Worm (Caenorhabditis elegans): ENCODE data around the gene C50F4.4.

C50F4.4 gene

ce11 chrV:9544176-9544632 lies 7.6 kb downstream of the C50F4.4 start, which contains the start of gene mdf-1:
TSS of gene mdf-1 (minus strand) at chrV:9544226.
- TF ChIP-seq mcd-1 (GFP tag; IDR thresholded peaks at IDR 0.05) (peak; percentile 48), ztf-6 (GFP tag; IDR thresholded peaks at IDR 0.05) (no peak), ceh-40 (GFP tag; IDR thresholded peaks at IDR 0.05) (no peak), F39B2.1 (GFP tag; IDR thresholded peaks at IDR 0.05) (no peak), snpc-1.1 (tag; optimal IDR thresholded peaks at IDR 0.05; ENCODE audit: insufficient read depth) (no peak), F57A8.1 (GFP tag; optimal IDR thresholded peaks at IDR 0.05) (no peak), pbrm-1 (GFP tag; IDR thresholded peaks at IDR 0.05) (no peak), sptf-2 (GFP tag; optimal IDR thresholded peaks at IDR 0.05) (no peak), aptf-3 (GFP tag; IDR thresholded peaks at IDR 0.05) (no peak), hmg-20 (GFP tag; IDR thresholded peaks at IDR 0.05) (0 out of 2 replicates have a peak, but pooled peaks have one; percentile 4), lir-1 (GFP tag; conservative IDR thresholded peaks at IDR 0.05) (no peak), tbx-9 (tag; optimal IDR thresholded peaks at IDR 0.05; ENCODE audit: borderline replicate concordance) (no peak), sdz-38 (tag; optimal IDR thresholded peaks at IDR 0.05) (no peak), hrde-1 (tag; optimal IDR thresholded peaks at IDR 0.05; ENCODE audit: borderline replicate concordance) (peak; percentile 34), mes-4 (tag; optimal IDR thresholded peaks at IDR 0.05) (no peak), F52B5.7 (tag; optimal IDR thresholded peaks at IDR 0.05) (no peak), chd-7 (tag; optimal IDR thresholded peaks at IDR 0.05) (peak; percentile 21), Y53G8AR.9 (GFP tag; conservative IDR thresholded peaks at IDR 0.05) (no peak), snpc-3.4 (tag; optimal IDR thresholded peaks at IDR 0.05) (peak; percentile 52), madf-3 (GFP tag; IDR thresholded peaks at IDR 0.05) (peak; percentile 69; the same call in 1 of the 2 replicates), hsf-1 (GFP tag; IDR thresholded peaks at IDR 0.05) (no peak), F55B11.4 (tag; optimal IDR thresholded peaks at IDR 0.05; ENCODE audit: borderline replicate concordance, insufficient read depth) (no peak), somi-1 (GFP tag; optimal IDR thresholded peaks at IDR 0.05) (no peak), nfya-2 (GFP tag; IDR thresholded peaks at IDR 0.05) (no peak), ceh-91 (GFP tag; IDR thresholded peaks at IDR 0.05) (no peak), aptf-2 (GFP tag; conservative IDR thresholded peaks at IDR 0.05) (no peak), B0336.3 (GFP tag; IDR thresholded peaks at IDR 0.05) (no peak; the same call in 1 of the 2 replicates), ceh-27 (GFP tag; optimal IDR thresholded peaks at IDR 0.05) (peak; percentile 60), repo-1 (tag; optimal IDR thresholded peaks at IDR 0.05) (peak; percentile 57), hlh-12 (tag; optimal IDR thresholded peaks at IDR 0.05) (no peak), Y67H2A.10 (GFP tag; conservative IDR thresholded peaks at IDR 0.05) (no peak), Y79H2A.3 (GFP tag; conservative IDR thresholded peaks at IDR 0.05) (no peak), nhr-120 (GFP tag; IDR thresholded peaks at IDR 0.05) (no peak), let-607 (tag; optimal IDR thresholded peaks at IDR 0.05) (no peak), T07F8.4 (tag; optimal IDR thresholded peaks at IDR 0.05) (no peak), lag-1 (GFP tag; IDR thresholded peaks at IDR 0.05) (no peak), rcor-1 (GFP tag; IDR thresholded peaks at IDR 0.05) (0 out of 2 replicates have a peak, but pooled peaks have one; percentile 45), tbp1 (GFP tag; optimal IDR thresholded peaks at IDR 0.05) (peak; percentile 53), efl-1 (GFP tag; optimal IDR thresholded peaks at IDR 0.05) (peak; percentile 59), ztf-3 (GFP tag; optimal IDR thresholded peaks at IDR 0.05) (no peak), nfya-1 (tag; optimal IDR thresholded peaks at IDR 0.05; ENCODE audit: borderline replicate concordance, insufficient read depth) (no peak), K12H6.12 (tag; optimal IDR thresholded peaks at IDR 0.05) (no peak), snpc-1.3 (tag; optimal IDR thresholded peaks at IDR 0.05; ENCODE audit: insufficient read depth) (no peak), ets-4 (GFP tag; optimal IDR thresholded peaks at IDR 0.05) (no peak), K11D2.4 (GFP tag; IDR thresholded peaks at IDR 0.05) (no peak), T26A5.8 (tag; optimal IDR thresholded peaks at IDR 0.05) (no peak), lsl-1 (GFP tag; optimal IDR thresholded peaks at IDR 0.05) (no peak)
